Fruit fly (Drosophila melanogaster) whole organism, wandering third instar larva: ENCODE results near the gene Xe7.

Experiments used
- Hr83 ChIP-seq: fragments of 200-300 bp; sonication (Bioruptor generic); optimal IDR thresholded peaks from 2 replicates; lab custom pipeline; 2016; ENCODE audit warnings: missing biosample characterization, mild to moderate bottlenecking, missing genetic modification characterization, moderate library complexity; ENCODE audit not compliant: poor library complexity, severe bottlenecking
- psq ChIP-seq: fragments of 200-800 bp; sonication (Bioruptor generic); optimal IDR thresholded peaks from 3 replicates; lab custom pipeline; 2017; ENCODE audit warnings: missing biosample characterization, mild to moderate bottlenecking, missing genetic modification characterization, moderate library complexity
- rgr ChIP-seq: fragments of 200-800 bp; sonication (Bioruptor generic); optimal IDR thresholded peaks from 3 replicates; lab custom pipeline; 2016; ENCODE audit warnings: missing biosample characterization, mild to moderate bottlenecking, missing genetic modification characterization
- sage ChIP-seq: fragments of 200-800 bp; sonication (Bioruptor generic); optimal IDR thresholded peaks from 2 replicates; lab custom pipeline; 2016; ENCODE audit warnings: missing biosample characterization, mild to moderate bottlenecking, missing genetic modification characterization

- TF ChIP-seq rgr = no peak
- no peak for TF ChIP-seq sage (GFP tag; lab: Kevin White, UChicago)
- TF ChIP-seq Hr83 (GFP tag; lab: Kevin White, UChicago) = no peak
- no peak for TF ChIP-seq psq
Observed at dm6 chr3R:5693186-5693585, 24.1 kb upstream of the Xe7 start, which contains the start of gene CG2104.
